Fruit fly (Drosophila melanogaster) whole organism, embryonic: ENCODE data around the gene CG34242.

Experiments used
- B-H2 ChIP-seq: fragments of 200-800 bp; sonication (Bioruptor generic); optimal IDR thresholded peaks from 2 replicates; lab custom pipeline; 2018; ENCODE audit warnings: missing biosample characterization, mild to moderate bottlenecking, missing genetic modification characterization
- CG10274 ChIP-seq: fragments of 200-800 bp; sonication (Bioruptor generic); optimal IDR thresholded peaks from 3 replicates; lab custom pipeline; 2017; ENCODE audit warnings: missing biosample characterization, mild to moderate bottlenecking, missing genetic modification characterization
- CG11398 ChIP-seq: fragments of 200-800 bp; sonication (Bioruptor generic); optimal IDR thresholded peaks from 2 replicates; lab custom pipeline; 2016; ENCODE audit warnings: missing biosample characterization, missing genetic modification characterization
- CG14014 ChIP-seq: fragments of 200-800 bp; sonication (Bioruptor generic); IDR thresholded peaks from 2 replicates; pipeline ENCODE4 v1.3.6; 2022; ENCODE audit warnings: missing biosample characterization, missing genetic modification characterization
- CG14667 ChIP-seq: fragments of 200-800 bp; sonication (Bioruptor generic); IDR thresholded peaks from 2 replicates; pipeline ENCODE4 v1.3.6; 2022; ENCODE audit warnings: missing biosample characterization, missing genetic modification characterization
- CG16815 ChIP-seq: fragments of 200-800 bp; sonication (Bioruptor generic); optimal IDR thresholded peaks from 3 replicates; lab custom pipeline; 2017; ENCODE audit warnings: missing biosample characterization, mild to moderate bottlenecking, missing genetic modification characterization
- CG18011 ChIP-seq: fragments of 200-800 bp; sonication (Bioruptor generic); optimal IDR thresholded peaks from 2 replicates; lab custom pipeline; 2017; ENCODE audit warnings: missing biosample characterization, missing genetic modification characterization, mild to moderate bottlenecking, moderate library complexity, missing genotype
- CG32532 ChIP-seq: fragments of 200-800 bp; sonication (Bioruptor generic); IDR thresholded peaks from 2 replicates; pipeline ENCODE4 v1.3.6; 2022; ENCODE audit warnings: missing biosample characterization, missing genetic modification characterization
- CG4730 ChIP-seq: fragments of 200-800 bp; sonication (Bioruptor generic); IDR thresholded peaks from 2 replicates; pipeline ENCODE4 v1.3.6; 2022; ENCODE audit warnings: missing biosample characterization, missing genetic modification characterization
- CG4820 ChIP-seq: fragments of 200-800 bp; sonication (Bioruptor generic); optimal IDR thresholded peaks from 3 replicates; lab custom pipeline; 2016; ENCODE audit warnings: missing biosample characterization, missing genetic modification characterization
- CG6654 ChIP-seq: fragments of 200-800 bp; sonication (Bioruptor generic); optimal IDR thresholded peaks from 2 replicates; lab custom pipeline; 2017; ENCODE audit warnings: missing biosample characterization, mild to moderate bottlenecking, missing genetic modification characterization
- CG7556 ChIP-seq: fragments of 200-800 bp; sonication (Bioruptor generic); optimal IDR thresholded peaks from 2 replicates; lab custom pipeline; 2017; ENCODE audit warnings: missing biosample characterization, mild to moderate bottlenecking, missing genetic modification characterization
- CG8281 ChIP-seq: fragments of 200-800 bp; sonication (Bioruptor generic); optimal IDR thresholded peaks from 2 replicates; lab custom pipeline; 2018; ENCODE audit warnings: missing biosample characterization, mild to moderate bottlenecking, missing genetic modification characterization, moderate library complexity
- CG8765 ChIP-seq: fragments of 200-800 bp; sonication (Bioruptor generic); IDR thresholded peaks from 2 replicates; pipeline ENCODE4 v1.3.6; 2022; ENCODE audit warnings: missing biosample characterization, missing genetic modification characterization
- CG8924 ChIP-seq: fragments of 200-800 bp; optimal IDR thresholded peaks from 3 replicates; lab custom pipeline; 2019; ENCODE audit warnings: missing biosample characterization, mild to moderate bottlenecking, missing genetic modification characterization, moderate library complexity
- CG9215 ChIP-seq: fragments of 200-800 bp; sonication (Bioruptor generic); IDR thresholded peaks from 2 replicates; pipeline ENCODE4 v1.3.6; 2022; ENCODE audit warnings: missing biosample characterization, missing genetic modification characterization
- Chrac-16 ChIP-seq: fragments of 200-800 bp; sonication (Bioruptor generic); optimal IDR thresholded peaks from 3 replicates; lab custom pipeline; 2016; ENCODE audit warnings: missing biosample characterization, missing genetic modification characterization
- Dip2 ChIP-seq: fragments of 200-800 bp; sonication (Bioruptor generic); IDR thresholded peaks from 2 replicates; pipeline ENCODE4 v1.3.6; 2022; ENCODE audit warnings: missing biosample characterization, missing genetic modification characterization
- Doc2 ChIP-seq: fragments of 200-800 bp; sonication (Bioruptor generic); IDR thresholded peaks from 2 replicates; pipeline ENCODE4 v1.3.6; 2022; ENCODE audit warnings: missing biosample characterization, missing genetic modification characterization
- Dref ChIP-seq: fragments of 200-800 bp; sonication (Bioruptor generic); IDR thresholded peaks from 2 replicates; pipeline ENCODE4 v1.3.6; 2022; ENCODE audit warnings: missing biosample characterization, missing genetic modification characterization
- Fer3 ChIP-seq: fragments of 200-800 bp; sonication (Bioruptor generic); optimal IDR thresholded peaks from 2 replicates; lab custom pipeline; 2018; ENCODE audit warnings: missing biosample characterization, mild to moderate bottlenecking, missing genetic modification characterization, moderate library complexity
- Gsc ChIP-seq: fragments of 200-800 bp; sonication (Bioruptor generic); IDR thresholded peaks from 2 replicates; pipeline ENCODE4 v1.3.6; 2022; ENCODE audit warnings: missing biosample characterization, missing genetic modification characterization
- HmgD ChIP-seq: fragments of 200-800 bp; sonication (Bioruptor generic); optimal IDR thresholded peaks from 3 replicates; lab custom pipeline; 2016; ENCODE audit warnings: missing biosample characterization, missing genetic modification characterization
- MESR4 ChIP-seq: fragments of 200-800 bp; sonication (Bioruptor generic); optimal IDR thresholded peaks from 2 replicates; lab custom pipeline; 2018; ENCODE audit warnings: missing biosample characterization, mild to moderate bottlenecking, missing genetic modification characterization, moderate library complexity
- Mes4 ChIP-seq: fragments of 200-800 bp; sonication (Bioruptor generic); optimal IDR thresholded peaks from 2 replicates; lab custom pipeline; 2016; ENCODE audit warnings: missing biosample characterization, missing genetic modification characterization
- Myb ChIP-seq: fragments of 200-800 bp; sonication (Bioruptor generic); optimal IDR thresholded peaks from 2 replicates; lab custom pipeline; 2016; ENCODE audit warnings: missing biosample characterization, missing genetic modification characterization
- Ravus ChIP-seq: fragments of 200-800 bp; sonication (Bioruptor generic); IDR thresholded peaks from 2 replicates; pipeline ENCODE4 v1.3.6; 2022; ENCODE audit warnings: missing biosample characterization, missing genetic modification characterization
- Usf ChIP-seq: fragments of 200-800 bp; sonication (Bioruptor generic); optimal IDR thresholded peaks from 2 replicates; lab custom pipeline; 2017; ENCODE audit warnings: missing genotype, missing biosample characterization, missing genetic modification characterization
- Vsx1 ChIP-seq: fragments of 200-800 bp; sonication (Bioruptor generic); optimal IDR thresholded peaks from 2 replicates; lab custom pipeline; 2017; ENCODE audit warnings: missing biosample characterization, mild to moderate bottlenecking, missing genetic modification characterization, missing genetic modification reagents
- amos ChIP-seq: fragments of 200-800 bp; sonication (Bioruptor generic); IDR thresholded peaks from 2 replicates; pipeline ENCODE4 v1.3.6; 2022; ENCODE audit warnings: missing biosample characterization, missing genetic modification characterization; ENCODE audit not compliant: partially characterized antibody
- az2 ChIP-seq: fragments of 200-800 bp; sonication (Bioruptor generic); optimal IDR thresholded peaks from 3 replicates; lab custom pipeline; 2016; ENCODE audit warnings: missing biosample characterization, missing genetic modification characterization
- btn ChIP-seq: fragments of 200-800 bp; sonication (Bioruptor generic); optimal IDR thresholded peaks from 2 replicates; lab custom pipeline; 2016; ENCODE audit warnings: missing biosample characterization, missing genetic modification characterization
- cg ChIP-seq: fragments of 200-800 bp; sonication (Bioruptor generic); optimal IDR thresholded peaks from 3 replicates; lab custom pipeline; 2019; ENCODE audit warnings: missing biosample characterization, mild to moderate bottlenecking, missing genetic modification characterization, moderate library complexity
- corto ChIP-seq: fragments of 200-800 bp; sonication (Bioruptor generic); optimal IDR thresholded peaks from 2 replicates; lab custom pipeline; 2016; ENCODE audit warnings: missing biosample characterization, mild to moderate bottlenecking, missing genetic modification characterization, moderate library complexity
- dpn ChIP-seq, 2 experiments: fragments of 200-800 bp; sonication (Bioruptor generic); optimal IDR thresholded peaks; 3 replicates each; lab custom pipeline; 2016; ENCODE audit warnings: missing biosample characterization in 2 of 2, missing genetic modification characterization in 2 of 2
- dysf ChIP-seq: fragments of 200-800 bp; sonication (Bioruptor generic); IDR thresholded peaks from 3 replicates; pipeline ENCODE4 v1.3.6; 2022; ENCODE audit warnings: missing biosample characterization, missing genetic modification characterization
- fd3F ChIP-seq: fragments of 200-800 bp; sonication (Bioruptor generic); optimal IDR thresholded peaks from 2 replicates; lab custom pipeline; 2018; ENCODE audit warnings: missing biosample characterization, mild to moderate bottlenecking, missing genetic modification characterization, moderate library complexity
- gem ChIP-seq: fragments of 200-800 bp; sonication (Bioruptor generic); optimal IDR thresholded peaks from 2 replicates; lab custom pipeline; 2019; ENCODE audit warnings: missing biosample characterization, mild to moderate bottlenecking, missing genetic modification characterization, moderate library complexity
- grn ChIP-seq: fragments of 200-800 bp; sonication (Bioruptor generic); optimal IDR thresholded peaks from 3 replicates; lab custom pipeline; 2017; ENCODE audit warnings: missing biosample characterization, missing genetic modification characterization
- ind ChIP-seq: fragments of 200-800 bp; sonication (Bioruptor generic); optimal IDR thresholded peaks from 3 replicates; lab custom pipeline; 2016; ENCODE audit warnings: missing biosample characterization, missing genetic modification characterization
- mld ChIP-seq: fragments of 200-800 bp; sonication (Bioruptor generic); IDR thresholded peaks from 3 replicates; pipeline ENCODE4 v1.3.6; 2022; ENCODE audit warnings: missing biosample characterization, missing genetic modification characterization; ENCODE audit not compliant: partially characterized antibody
- nerfin-1 ChIP-seq: fragments of 200-800 bp; sonication (Bioruptor generic); optimal IDR thresholded peaks from 3 replicates; lab custom pipeline; 2019; ENCODE audit warnings: missing biosample characterization, mild to moderate bottlenecking, missing genetic modification characterization, moderate library complexity
- odd ChIP-seq: fragments of 200-800 bp; sonication (Bioruptor generic); optimal IDR thresholded peaks from 2 replicates; lab custom pipeline; 2017; ENCODE audit warnings: missing biosample characterization, mild to moderate bottlenecking, missing genetic modification characterization
- pros ChIP-seq: fragments of 200-800 bp; sonication (Bioruptor generic); optimal IDR thresholded peaks from 3 replicates; lab custom pipeline; 2019; ENCODE audit warnings: missing biosample characterization, mild to moderate bottlenecking, missing genetic modification characterization, moderate library complexity
- psq ChIP-seq: fragments of 200-800 bp; sonication (Bioruptor generic); optimal IDR thresholded peaks from 2 replicates; lab custom pipeline; 2017; ENCODE audit warnings: missing biosample characterization, missing genetic modification characterization
- rib ChIP-seq: fragments of 200-800 bp; sonication (Bioruptor generic); IDR thresholded peaks from 2 replicates; pipeline ENCODE4 v1.3.6; 2022; ENCODE audit warnings: missing biosample characterization, missing genetic modification characterization
- ro ChIP-seq: fragments of 200-800 bp; sonication (Bioruptor generic); IDR thresholded peaks from 2 replicates; pipeline ENCODE4 v1.3.6; 2022; ENCODE audit warnings: missing biosample characterization, missing genetic modification characterization
- sob ChIP-seq: fragments of 200-800 bp; sonication (Bioruptor generic); IDR thresholded peaks from 2 replicates; pipeline ENCODE4 v1.3.6; 2022; ENCODE audit warnings: missing biosample characterization, missing genetic modification characterization
- toy ChIP-seq: fragments of 200-800 bp; sonication (Bioruptor generic); IDR thresholded peaks from 2 replicates; pipeline ENCODE4 v1.3.6; 2022; ENCODE audit warnings: missing biosample characterization, missing genetic modification characterization
- wor ChIP-seq: fragments of 200-800 bp; sonication (Bioruptor generic); IDR thresholded peaks from 2 replicates; pipeline ENCODE4 v1.3.6; 2022; ENCODE audit warnings: missing biosample characterization, missing genetic modification characterization
- zfh2 ChIP-seq: fragments of 200-800 bp; sonication (Bioruptor generic); optimal IDR thresholded peaks from 2 replicates; lab custom pipeline; 2016; ENCODE audit warnings: missing biosample characterization, missing genetic modification characterization

CG34242 gene

DNA sequence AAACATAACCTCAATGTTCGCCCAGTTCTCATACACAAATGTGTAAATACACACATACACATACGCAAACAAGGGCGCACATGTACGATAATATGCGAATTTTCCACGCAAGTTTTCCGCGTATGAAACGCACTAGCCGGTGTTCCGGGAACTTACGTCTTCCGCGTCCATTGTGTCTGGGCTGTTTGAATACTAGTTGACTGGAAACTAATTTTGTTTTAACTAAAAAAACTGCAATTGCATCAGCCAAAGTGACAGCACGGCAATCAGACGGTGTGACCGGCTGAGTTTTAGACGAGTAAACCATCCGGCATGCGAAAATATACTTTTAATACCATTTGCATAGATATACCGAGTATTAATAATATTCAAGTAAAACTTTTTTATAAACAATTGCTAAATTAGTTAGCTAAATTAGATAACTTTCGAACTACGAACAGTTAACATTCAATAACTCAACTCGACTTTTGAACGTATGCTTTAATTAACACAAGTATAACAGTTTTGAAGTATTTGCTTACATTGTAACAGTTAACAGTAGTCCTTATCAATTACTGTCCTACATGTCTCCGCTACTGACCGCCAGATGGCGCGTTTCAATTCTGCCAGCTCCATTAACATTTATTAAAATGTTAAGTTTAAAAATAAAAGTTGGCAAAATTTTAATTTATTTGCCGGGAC, 7.2 kb upstream of the CG34242 start, which contains the start of gene eIF2beta (continued):
- TF ChIP-seq Doc2 (GFP tag; lab: Robert Waterston, UW) (no peak), CG8765 (GFP tag; lab: Robert Waterston, UW) (no peak), Gsc (no peak), Myb (GFP tag; lab: Kevin White, UChicago) (no peak), Dip2 (no peak), Fer3 (tag; lab: Kevin White, UChicago) (peak; percentile 36), corto (GFP tag; lab: Kevin White, UChicago) (no peak), Chrac-16 (GFP tag; lab: Kevin White, UChicago) (peak; percentile 28), gem (tag; lab: Kevin White, UChicago) (no peak), CG32532 (GFP tag; lab: Robert Waterston, UW) (peak; percentile 20; the same call in 1 of the 2 replicates), odd (GFP tag; lab: Kevin White, UChicago) (peak; percentile 58), btn (GFP tag; lab: Kevin White, UChicago) (no peak), CG9215 (no peak), zfh2 (GFP tag; lab: Kevin White, UChicago) (no peak), CG8281 (tag; lab: Kevin White, UChicago) (no peak), cg (GFP tag; lab: Kevin White, UChicago) (peak; percentile 92), psq (no peak), Dref (GFP tag; lab: Robert Waterston, UW) (no peak), CG8924 (tag; lab: Kevin White, UChicago) (peak; percentile 57), Ravus (GFP tag; lab: Robert Waterston, UW) (no peak), CG16815 (GFP tag; lab: Kevin White, UChicago) (no peak), pros (no peak), Mes4 (peak; percentile 39), CG18011 (GFP tag; lab: Kevin White, UChicago) (no peak), ro (no peak), toy (GFP tag; lab: Robert Waterston, UW) (no peak), fd3F (GFP tag; lab: Kevin White, UChicago) (no peak), sob (GFP tag; lab: Robert Waterston, UW) (no peak), Usf (GFP tag; lab: Kevin White, UChicago) (no peak), MESR4 (GFP tag; lab: Kevin White, UChicago) (peak; percentile 98), dysf (GFP tag; lab: Robert Waterston, UW) (no peak; the same call in 2 of the 3 replicates), CG4730 (GFP tag; lab: Robert Waterston, UW) (no peak), mld (GFP tag; lab: Robert Waterston, UW) (no peak), CG10274 (GFP tag; lab: Kevin White, UChicago) (no peak), CG4820 (GFP tag; lab: Kevin White, UChicago) (peak; percentile 19), amos (GFP tag; lab: Robert Waterston, UW) (no peak), nerfin-1 (tag; lab: Kevin White, UChicago) (peak; percentile 33), CG6654 (peak; percentile 30), B-H2 (GFP tag; lab: Kevin White, UChicago) (no peak), ind (no peak), rib (GFP tag; lab: Robert Waterston, UW) (0 out of 2 replicates have a peak, but pooled peaks have one; percentile 25), wor (GFP tag; lab: Robert Waterston, UW) (no peak), CG7556 (GFP tag; lab: Kevin White, UChicago) (no peak), CG14667 (no peak), HmgD (GFP tag; lab: Kevin White, UChicago) (no peak), az2 (GFP tag; lab: Kevin White, UChicago) (peak; percentile 49), grn (GFP tag; lab: Kevin White, UChicago) (no peak), CG14014 (no peak; the same call in 1 of the 2 replicates), Vsx1 (no peak), dpn (GFP tag; optimal IDR thresholded peaks at IDR 0.05; lab: Kevin White, UChicago) (peak in 1 of 2 experiments; percentile 18), CG11398 (no peak)
